Fruit fly (Drosophila melanogaster) whole organism, embryonic: ENCODE measurements around the gene Polr3G.
A peak's percentile ranks its signal among the peaks of the same experiment; 100 is the strongest.

ENCODE experiments used
- Adf1 ChIP-seq: fragments of 200-800 bp; sonication (Bioruptor generic); IDR thresholded peaks from 2 replicates; pipeline ENCODE4 v1.3.6; 2022; ENCODE audit warnings: missing biosample characterization, missing genetic modification characterization
- Awh ChIP-seq: fragments of 200-800 bp; sonication (Bioruptor generic); IDR thresholded peaks from 2 replicates; pipeline ENCODE4, ENCODE4 v1.3.6; 2022; ENCODE audit warnings: missing biosample characterization, missing genetic modification characterization
- Bteb2 ChIP-seq: fragments of 200-800 bp; sonication (Bioruptor generic); optimal IDR thresholded peaks from 2 replicates; lab custom pipeline; 2016; ENCODE audit warnings: missing biosample characterization, missing genetic modification characterization
- C15 ChIP-seq: fragments of 200-800 bp; sonication (Bioruptor generic); IDR thresholded peaks from 3 replicates; pipeline ENCODE4 v1.3.6; 2022; ENCODE audit warnings: missing biosample characterization, missing genetic modification characterization
- CG10366 ChIP-seq: fragments of 200-800 bp; sonication (Bioruptor generic); IDR thresholded peaks from 2 replicates; pipeline ENCODE4 v1.3.6; 2022; ENCODE audit warnings: missing biosample characterization, missing genetic modification characterization
- CG10959 ChIP-seq: fragments of 200-800 bp; sonication (Bioruptor generic); IDR thresholded peaks from 2 replicates; pipeline ENCODE4 v1.3.6; 2022; ENCODE audit warnings: missing biosample characterization, missing genetic modification characterization
- CG11093 ChIP-seq: fragments of 200-800 bp; sonication (Bioruptor generic); IDR thresholded peaks from 3 replicates; pipeline ENCODE4 v1.3.6; 2022; ENCODE audit warnings: missing biosample characterization, missing genetic modification characterization
- CG12942 ChIP-seq: fragments of 200-800 bp; sonication (Bioruptor generic); optimal IDR thresholded peaks from 3 replicates; lab custom pipeline; 2016; ENCODE audit warnings: missing biosample characterization, missing genetic modification characterization
- CG13123 ChIP-seq: fragments of 200-800 bp; sonication (Bioruptor generic); optimal IDR thresholded peaks from 2 replicates; lab custom pipeline; 2016; ENCODE audit warnings: missing biosample characterization, missing genetic modification characterization
- CG1602 ChIP-seq: fragments of 200-800 bp; sonication (Bioruptor generic); optimal IDR thresholded peaks from 3 replicates; lab custom pipeline; 2016; ENCODE audit warnings: missing biosample characterization, missing genetic modification characterization
- CG16813 ChIP-seq: fragments of 200-800 bp; sonication (Bioruptor generic); IDR thresholded peaks from 3 replicates; pipeline ENCODE4 v1.3.6; 2022; ENCODE audit warnings: missing biosample characterization, missing genetic modification characterization; ENCODE audit not compliant: partially characterized antibody
- CG2889 ChIP-seq: fragments of 200-800 bp; sonication (Bioruptor generic); IDR thresholded peaks from 3 replicates; pipeline ENCODE4 v1.3.6; 2022; ENCODE audit warnings: missing biosample characterization, missing genetic modification characterization
- CG30431 ChIP-seq: fragments of 200-800 bp; sonication (Bioruptor generic); optimal IDR thresholded peaks from 2 replicates; lab custom pipeline; 2017; ENCODE audit warnings: missing biosample characterization, missing genetic modification characterization
- CG32532 ChIP-seq: fragments of 200-800 bp; sonication (Bioruptor generic); IDR thresholded peaks from 2 replicates; pipeline ENCODE4 v1.3.6; 2022; ENCODE audit warnings: missing biosample characterization, missing genetic modification characterization
- CG4424 ChIP-seq: fragments of 200-800 bp; sonication (Bioruptor generic); optimal IDR thresholded peaks from 3 replicates; lab custom pipeline; 2016; ENCODE audit warnings: missing biosample characterization, missing genetic modification characterization
- CG4854 ChIP-seq: fragments of 200-800 bp; sonication (Bioruptor generic); optimal IDR thresholded peaks from 2 replicates; lab custom pipeline; 2016; ENCODE audit warnings: missing biosample characterization, missing genetic modification characterization, inconsistent platforms
- CG7357 ChIP-seq: fragments of 200-800 bp; sonication (Bioruptor generic); IDR thresholded peaks from 3 replicates; pipeline ENCODE4 v1.3.6; 2022; ENCODE audit warnings: missing biosample characterization, missing genetic modification characterization
- CG7745 ChIP-seq: fragments of 200-800 bp; sonication (Bioruptor generic); optimal IDR thresholded peaks from 2 replicates; lab custom pipeline; 2018; ENCODE audit warnings: missing biosample characterization, mild to moderate bottlenecking, missing genetic modification characterization, moderate library complexity
- CG8281 ChIP-seq: fragments of 200-800 bp; sonication (Bioruptor generic); optimal IDR thresholded peaks from 2 replicates; lab custom pipeline; 2018; ENCODE audit warnings: missing biosample characterization, mild to moderate bottlenecking, missing genetic modification characterization, moderate library complexity
- CG8944 ChIP-seq: fragments of 200-800 bp; sonication (Bioruptor generic); optimal IDR thresholded peaks from 3 replicates; lab custom pipeline; 2016; ENCODE audit warnings: missing biosample characterization, missing genetic modification characterization
- CG9215 ChIP-seq: fragments of 200-800 bp; sonication (Bioruptor generic); IDR thresholded peaks from 2 replicates; pipeline ENCODE4 v1.3.6; 2022; ENCODE audit warnings: missing biosample characterization, missing genetic modification characterization
- Deaf1 ChIP-seq: fragments of 200-800 bp; optimal IDR thresholded peaks from 3 replicates; lab custom pipeline; 2019; ENCODE audit warnings: missing biosample characterization, mild to moderate bottlenecking, missing genetic modification characterization, moderate library complexity
- Dfd ChIP-seq, 2 experiments: fragments of >200 bp; optimal IDR thresholded peaks; 2 replicates each; lab custom pipeline; 2017; ENCODE audit warnings: missing biosample characterization in 2 of 2, missing genetic modification characterization in 2 of 2
- Fer3 ChIP-seq: fragments of 200-800 bp; sonication (Bioruptor generic); optimal IDR thresholded peaks from 2 replicates; lab custom pipeline; 2018; ENCODE audit warnings: missing biosample characterization, mild to moderate bottlenecking, missing genetic modification characterization, moderate library complexity
- HHEX ChIP-seq: fragments of 200-800 bp; sonication (Bioruptor generic); optimal IDR thresholded peaks from 3 replicates; lab custom pipeline; 2017; ENCODE audit warnings: missing biosample characterization, mild to moderate bottlenecking, missing genetic modification characterization, missing genetic modification reagents
- Hmr ChIP-seq: fragments of 200-800 bp; sonication (Bioruptor generic); optimal IDR thresholded peaks from 3 replicates; lab custom pipeline; 2017; ENCODE audit warnings: mild to moderate bottlenecking, missing biosample characterization, missing genetic modification reagents, missing genetic modification characterization
- MBD-R2 ChIP-seq: fragments of 200-800 bp; sonication (Bioruptor generic); IDR thresholded peaks from 2 replicates; pipeline ENCODE4 v1.3.6; 2022; ENCODE audit warnings: missing biosample characterization, missing genetic modification characterization
- Med ChIP-seq: fragments of 200-800 bp; sonication (Bioruptor generic); peaks from one replicate; lab custom pipeline; 2016; ENCODE audit warnings: missing biosample characterization, missing genetic modification characterization, mild to moderate bottlenecking, inconsistent platforms, moderate library complexity
- Myb ChIP-seq: fragments of 200-800 bp; sonication (Bioruptor generic); optimal IDR thresholded peaks from 2 replicates; lab custom pipeline; 2016; ENCODE audit warnings: missing biosample characterization, missing genetic modification characterization
- Xrp1 ChIP-seq: fragments of 200-800 bp; sonication (Bioruptor generic); IDR thresholded peaks from 2 replicates; pipeline ENCODE4 v1.3.6; 2022; ENCODE audit warnings: missing biosample characterization, missing genetic modification characterization
- ab ChIP-seq: fragments of 200-800 bp; sonication (Bioruptor generic); optimal IDR thresholded peaks from 2 replicates; lab custom pipeline; 2016; ENCODE audit warnings: missing biosample characterization, missing genetic modification characterization
- abd-A ChIP-seq: fragments of 200-800 bp; sonication (Bioruptor generic); optimal IDR thresholded peaks from 3 replicates; lab custom pipeline; 2019; ENCODE audit warnings: missing biosample characterization, mild to moderate bottlenecking, missing genetic modification characterization, moderate library complexity
- al ChIP-seq: fragments of 200-800 bp; sonication (Bioruptor generic); IDR thresholded peaks from 2 replicates; pipeline ENCODE4 v1.3.6; 2022; ENCODE audit warnings: missing biosample characterization, missing genetic modification characterization
- br ChIP-seq: fragments of >200 bp; optimal IDR thresholded peaks from 2 replicates; lab custom pipeline; 2017
- crp ChIP-seq, 2 experiments: fragments of 200-800 bp; sonication (Bioruptor generic); optimal IDR thresholded peaks; 2 replicates in 1 of 2; 3 replicates in 1 of 2; lab custom pipeline; 2017; ENCODE audit warnings: missing biosample characterization in 2 of 2, missing genetic modification characterization in 2 of 2, mild to moderate bottlenecking in 1 of 2, moderate library complexity in 1 of 2
- fd3F ChIP-seq: fragments of 200-800 bp; sonication (Bioruptor generic); optimal IDR thresholded peaks from 2 replicates; lab custom pipeline; 2018; ENCODE audit warnings: missing biosample characterization, mild to moderate bottlenecking, missing genetic modification characterization, moderate library complexity
- fd96Cb ChIP-seq: fragments of 200-800 bp; sonication (Bioruptor generic); optimal IDR thresholded peaks from 2 replicates; lab custom pipeline; 2018; ENCODE audit warnings: missing biosample characterization, mild to moderate bottlenecking, missing genetic modification characterization, moderate library complexity
- gro ChIP-seq: fragments of 200-800 bp; sonication (Bioruptor generic); optimal IDR thresholded peaks from 2 replicates; lab custom pipeline; 2016; ENCODE audit warnings: missing biosample characterization, missing genetic modification characterization
- h ChIP-seq: fragments of >200 bp; optimal IDR thresholded peaks from 2 replicates; lab custom pipeline; 2017
- nerfin-2 ChIP-seq: fragments of 200-800 bp; sonication (Bioruptor generic); IDR thresholded peaks from 2 replicates; pipeline ENCODE4 v1.3.6; 2022; ENCODE audit warnings: missing biosample characterization, missing genetic modification characterization; ENCODE audit not compliant: partially characterized antibody
- org-1 ChIP-seq: fragments of 200-800 bp; sonication (Bioruptor generic); optimal IDR thresholded peaks from 2 replicates; lab custom pipeline; 2017; ENCODE audit warnings: missing biosample characterization, missing genetic modification characterization
- pan ChIP-seq, 4 experiments: fragments of >200 bp in 3 of 4; fragments of 200-800 bp in 1 of 4; sonication (Bioruptor generic) in 1 of 4; optimal IDR thresholded peaks in 3 of 4; IDR thresholded peaks in 1 of 4; 2 replicates each; pipeline versions ENCODE4 v1.3.6 to Lab custom; 2017 to 2022; ENCODE audit warnings: missing biosample characterization in 2 of 4, missing genetic modification characterization in 2 of 4, mixed read lengths in 1 of 4
- run ChIP-seq: fragments of 200-800 bp; sonication (Bioruptor generic); optimal IDR thresholded peaks from 3 replicates; lab custom pipeline; 2018; ENCODE audit warnings: missing biosample characterization, mild to moderate bottlenecking, missing genetic modification characterization
- slbo ChIP-seq: fragments of 200-800 bp; sonication (Bioruptor generic); IDR thresholded peaks from 2 replicates; pipeline ENCODE4 v1.3.6; 2022; ENCODE audit warnings: missing biosample characterization, missing genetic modification characterization
- slp2 ChIP-seq: fragments of 200-800 bp; sonication (Bioruptor generic); optimal IDR thresholded peaks from 2 replicates; lab custom pipeline; 2016; ENCODE audit warnings: missing biosample characterization, missing genetic modification characterization
- so ChIP-seq: fragments of 200-800 bp; sonication (Bioruptor generic); IDR thresholded peaks from 3 replicates; pipeline ENCODE4 v1.3.6; 2022; ENCODE audit warnings: missing biosample characterization, missing genetic modification characterization
- sr ChIP-seq: fragments of 200-800 bp; sonication (Bioruptor generic); IDR thresholded peaks from 3 replicates; pipeline ENCODE4 v1.3.6; 2022; ENCODE audit warnings: missing biosample characterization, missing genetic modification characterization
- ssp ChIP-seq: fragments of 200-800 bp; sonication (Bioruptor generic); IDR thresholded peaks from 2 replicates; pipeline ENCODE4 v1.3.6; 2022; ENCODE audit warnings: missing biosample characterization, missing genetic modification characterization
- trem ChIP-seq: fragments of 200-800 bp; optimal IDR thresholded peaks from 3 replicates; lab custom pipeline; 2019; ENCODE audit warnings: missing biosample characterization, mild to moderate bottlenecking, missing genetic modification characterization, moderate library complexity
- tup ChIP-seq: fragments of 200-800 bp; sonication (Bioruptor generic); optimal IDR thresholded peaks from 2 replicates; lab custom pipeline; 2016; ENCODE audit warnings: missing biosample characterization, mild to moderate bottlenecking, missing genetic modification characterization, moderate library complexity
- twi ChIP-seq: fragments of 200-800 bp; optimal IDR thresholded peaks from 2 replicates; lab custom pipeline; 2019; ENCODE audit warnings: missing biosample characterization, mild to moderate bottlenecking, missing genetic modification characterization, moderate library complexity

The Polr3G gene

dm6 chr3L:17415967-17416749, 10.8 kb downstream of the Polr3G start (continued):
- TF ChIP-seq al (GFP tag; lab: Robert Waterston, UW) (no peak), fd96Cb (tag; lab: Kevin White, UChicago) (peak; percentile 57), ssp (GFP tag; lab: Robert Waterston, UW) (no peak), CG7745 (tag; lab: Kevin White, UChicago) (peak; percentile 2), run (no peak), CG9215 (GFP tag; lab: Robert Waterston, UW) (no peak), CG13123 (GFP tag; lab: Kevin White, UChicago) (no peak), CG10959 (GFP tag; lab: Robert Waterston, UW) (peak; percentile 65; the same call in 1 of the 2 replicates), CG11093 (GFP tag; lab: Robert Waterston, UW) (no peak), CG8944 (GFP tag; lab: Kevin White, UChicago) (peak; percentile 49), Myb (GFP tag; lab: Kevin White, UChicago) (peak; percentile 23), C15 (GFP tag; lab: Robert Waterston, UW) (no peak), slbo (GFP tag; lab: Robert Waterston, UW) (no peak; the same call in 1 of the 2 replicates), Fer3 (tag; lab: Kevin White, UChicago) (no peak), Dfd (GFP tag; optimal IDR thresholded peaks at IDR 0.05; lab: Kevin White, UChicago) (no peak), Awh (no peak), Adf1 (GFP tag; lab: Robert Waterston, UW) (no peak), tup (GFP tag; lab: Kevin White, UChicago) (no peak), CG10366 (GFP tag; lab: Robert Waterston, UW) (no peak; the same call in 1 of the 2 replicates), sr (GFP tag; lab: Robert Waterston, UW) (no peak), Xrp1 (peak; percentile 76), crp (GFP tag; optimal IDR thresholded peaks at IDR 0.05; lab: Kevin White, UChicago) (no peak), Deaf1 (tag; lab: Kevin White, UChicago) (no peak), Bteb2 (GFP tag; lab: Kevin White, UChicago) (no peak), CG16813 (GFP tag; lab: Robert Waterston, UW) (no peak), CG7357 (GFP tag; lab: Robert Waterston, UW) (no peak), CG4424 (peak; percentile 65), MBD-R2 (GFP tag; lab: Robert Waterston, UW) (no peak; the same call in 1 of the 2 replicates), trem (tag; lab: Kevin White, UChicago) (peak; percentile 56), CG1602 (peak; percentile 39), abd-A (tag; lab: Kevin White, UChicago) (no peak), Hmr (GFP tag; lab: Kevin White, UChicago) (peak; percentile 6), CG32532 (GFP tag; lab: Robert Waterston, UW) (no peak), so (no peak), CG2889 (no peak), h (lab: Kevin White, UChicago) (no peak), slp2 (GFP tag; lab: Kevin White, UChicago) (peak; percentile 7), HHEX (GFP tag; lab: Kevin White, UChicago) (no peak), pan (optimal IDR thresholded peaks at IDR 0.05; lab: Kevin White, UChicago) (no peak), pan (GFP tag; optimal IDR thresholded peaks at IDR 0.05 in 1 of 2, IDR thresholded peaks at IDR 0.05 in 1 of 2) (no peak), br (lab: Kevin White, UChicago) (no peak), twi (tag; lab: Kevin White, UChicago) (peak; percentile 49), CG12942 (GFP tag; lab: Kevin White, UChicago) (no peak), ab (GFP tag; lab: Kevin White, UChicago) (no peak), Med (peak; percentile 86), fd3F (GFP tag; lab: Kevin White, UChicago) (no peak), CG30431 (GFP tag; lab: Kevin White, UChicago) (peak; percentile 59), org-1 (GFP tag; lab: Kevin White, UChicago) (peak; percentile 36), gro (GFP tag; lab: Kevin White, UChicago) (no peak), CG4854 (peak; percentile 12), nerfin-2 (GFP tag; lab: Robert Waterston, UW) (no peak), CG8281 (no peak)
